Worm (Caenorhabditis elegans) whole organism, L1 larva: ENCODE measurements around the gene abhd-12.

Experiments
- C16A3.4 ChIP-seq: fragments of 150-350 bp; optimal IDR thresholded peaks from 2 replicates; lab custom pipeline; 2014; ENCODE audit warnings: missing biosample characterization, missing genetic modification characterization
- C34B4.2 ChIP-seq: sonication (generic microtip); optimal IDR thresholded peaks from 2 replicates; lab custom pipeline; 2017; ENCODE audit warnings: mild to moderate bottlenecking, missing genetic modification characterization, missing compliant biosample characterization
- F16B12.6 ChIP-seq: fragments of 150-350 bp; optimal IDR thresholded peaks from 2 replicates; lab custom pipeline; 2014; ENCODE audit warnings: missing biosample characterization, missing genetic modification characterization
- Y116A8C.19 ChIP-seq: sonication (generic microtip); optimal IDR thresholded peaks from 2 replicates; lab custom pipeline; 2016; ENCODE audit warnings: missing compliant biosample characterization, missing genetic modification characterization, borderline replicate concordance
- aha-1 ChIP-seq: fragments of 150-350 bp; optimal IDR thresholded peaks from 2 replicates; lab custom pipeline; 2014; ENCODE audit warnings: missing biosample characterization, missing genetic modification characterization
- alr-1 ChIP-seq: fragments of 200-800 bp; sonication (Bioruptor generic); optimal IDR thresholded peaks from 2 replicates; lab custom pipeline; 2018; ENCODE audit warnings: borderline replicate concordance, mild to moderate bottlenecking, missing genetic modification characterization, missing compliant biosample characterization
- aly-2 ChIP-seq: fragments of 150-350 bp; optimal IDR thresholded peaks from 2 replicates; lab custom pipeline; 2014; ENCODE audit warnings: missing biosample characterization, missing genetic modification characterization
- ama-1 ChIP-seq: fragments of 150-350 bp; optimal IDR thresholded peaks from 2 replicates; lab custom pipeline; 2014
- blmp-1 ChIP-seq: fragments of 150-350 bp; optimal IDR thresholded peaks from 2 replicates; lab custom pipeline; 2014; ENCODE audit warnings: missing biosample characterization, missing genetic modification characterization
- ceh-8 ChIP-seq: fragments of 200-800 bp; sonication (Bioruptor generic); optimal IDR thresholded peaks from 2 replicates; lab custom pipeline; 2018; ENCODE audit warnings: mild to moderate bottlenecking, missing genetic modification characterization, moderate library complexity, missing compliant biosample characterization
- ceh-88 ChIP-seq: fragments of 200-800 bp; sonication (Bioruptor generic); IDR thresholded peaks from 2 replicates; pipeline ENCODE4 v1.3.6; 2022; ENCODE audit warnings: missing genetic modification characterization, missing compliant biosample characterization
- ces-1 ChIP-seq: fragments of 150-350 bp; optimal IDR thresholded peaks from 2 replicates; lab custom pipeline; 2014; ENCODE audit warnings: missing biosample characterization, missing genetic modification reagents, missing genetic modification characterization
- dpl-1 ChIP-seq, 3 experiments: fragments of 150-350 bp in 2 of 3; sonication (generic microtip) in 1 of 3; optimal IDR thresholded peaks; 2 replicates each; lab custom pipeline; 2014 to 2017; ENCODE audit warnings: missing biosample characterization in 3 of 3, missing genetic modification characterization in 3 of 3, missing genetic modification reagents in 3 of 3
- efl-1 ChIP-seq, 4 experiments: fragments of 150-350 bp; optimal IDR thresholded peaks in 3 of 4; peaks in 1 of 4; 1 replicate in 1 of 4; 2 replicates in 3 of 4; lab custom pipeline; 2014; ENCODE audit warnings: missing biosample characterization in 2 of 4, missing genetic modification characterization in 2 of 4, missing genetic modification reagents in 2 of 4
- fkh-10 ChIP-seq: sonication (generic microtip); optimal IDR thresholded peaks from 2 replicates; lab custom pipeline; 2017; ENCODE audit warnings: missing biosample characterization, missing genetic modification reagents, missing genetic modification characterization
- fos-1 ChIP-seq: fragments of 150-350 bp; optimal IDR thresholded peaks from 2 replicates; lab custom pipeline; 2014; ENCODE audit warnings: missing biosample characterization, missing genetic modification characterization
- grh-1 ChIP-seq: fragments of 200-800 bp; sonication (Bioruptor generic); IDR thresholded peaks from 2 replicates; pipeline ENCODE4 v1.3.6; 2022; ENCODE audit warnings: missing genetic modification reagents, missing genetic modification characterization, missing compliant biosample characterization
- hlh-17 ChIP-seq: fragments of 200-800 bp; sonication (Bioruptor generic); optimal IDR thresholded peaks from 2 replicates; lab custom pipeline; 2018; ENCODE audit warnings: missing genetic modification characterization, mild to moderate bottlenecking, missing compliant biosample characterization, moderate library complexity, borderline replicate concordance
- hlh-4 ChIP-seq: sonication (generic microtip); optimal IDR thresholded peaks from 2 replicates; lab custom pipeline; 2016; ENCODE audit warnings: mild to moderate bottlenecking, missing genetic modification characterization, missing compliant biosample characterization
- irx-1 ChIP-seq: sonication (generic microtip); optimal IDR thresholded peaks from 2 replicates; lab custom pipeline; 2016; ENCODE audit warnings: missing genetic modification characterization, missing compliant biosample characterization
- jun-1 ChIP-seq: fragments of 150-350 bp; optimal IDR thresholded peaks from 2 replicates; lab custom pipeline; 2014; ENCODE audit warnings: missing biosample characterization, missing genetic modification reagents, missing genetic modification characterization
- lin-13 ChIP-seq: fragments of 150-350 bp; optimal IDR thresholded peaks from 2 replicates; lab custom pipeline; 2014; ENCODE audit warnings: missing biosample characterization, missing genetic modification reagents, missing genetic modification characterization
- lin-14 ChIP-seq: fragments of 200-800 bp; sonication (Bioruptor generic); optimal IDR thresholded peaks from 2 replicates; lab custom pipeline; 2018; ENCODE audit warnings: mild to moderate bottlenecking, missing genetic modification characterization, moderate library complexity, missing compliant biosample characterization
- lin-15B ChIP-seq: fragments of 150-350 bp; sonication (generic microtip); optimal IDR thresholded peaks from 3 replicates; lab custom pipeline; 2014; ENCODE audit warnings: missing biosample characterization, missing genetic modification characterization
- lin-35 ChIP-seq, 2 experiments: fragments of 150-350 bp; optimal IDR thresholded peaks; 2 replicates each; lab custom pipeline; 2014; ENCODE audit warnings: missing biosample characterization in 2 of 2, missing genetic modification characterization in 2 of 2, missing genetic modification reagents in 2 of 2
- lsy-2 ChIP-seq, 2 experiments: fragments of 150-350 bp; optimal IDR thresholded peaks; 2 replicates each; lab custom pipeline; 2014; ENCODE audit warnings: missing biosample characterization in 2 of 2, missing genetic modification characterization in 2 of 2
- mdl-1 ChIP-seq, 2 experiments: fragments of 150-350 bp; optimal IDR thresholded peaks; 2 replicates each; lab custom pipeline; 2014 to 2017; ENCODE audit warnings: missing biosample characterization in 2 of 2, missing genetic modification characterization in 2 of 2, inconsistent platforms in 1 of 2
- mef-2 ChIP-seq: fragments of 150-350 bp; optimal IDR thresholded peaks from 2 replicates; lab custom pipeline; 2014; ENCODE audit warnings: missing biosample characterization, missing genetic modification characterization
- mep-1 ChIP-seq: fragments of 150-350 bp; optimal IDR thresholded peaks from 2 replicates; lab custom pipeline; 2014; ENCODE audit warnings: missing biosample characterization, missing genetic modification characterization
- nhr-20 ChIP-seq: sonication (generic microtip); optimal IDR thresholded peaks from 2 replicates; lab custom pipeline; 2016; ENCODE audit warnings: mild to moderate bottlenecking, missing genetic modification characterization, missing compliant biosample characterization
- nhr-47 ChIP-seq: sonication (generic microtip); optimal IDR thresholded peaks from 2 replicates; lab custom pipeline; 2016; ENCODE audit warnings: mild to moderate bottlenecking, missing genetic modification characterization, moderate library complexity, missing compliant biosample characterization
- nhr-71 ChIP-seq: sonication (generic microtip); optimal IDR thresholded peaks from 2 replicates; lab custom pipeline; 2016; ENCODE audit warnings: mild to moderate bottlenecking, missing genetic modification characterization, moderate library complexity, missing compliant biosample characterization
- nhr-85 ChIP-seq: sonication (generic microtip); peaks from one replicate; lab custom pipeline; 2016; ENCODE audit warnings: missing genetic modification characterization, inconsistent platforms, missing compliant biosample characterization
- nhr-90 ChIP-seq: sonication (generic microtip); optimal IDR thresholded peaks from 2 replicates; lab custom pipeline; 2016; ENCODE audit warnings: mild to moderate bottlenecking, missing genetic modification characterization, missing compliant biosample characterization; ENCODE audit not compliant: poor library complexity
- pag-3 ChIP-seq: sonication (generic microtip); optimal IDR thresholded peaks from 2 replicates; lab custom pipeline; 2017; ENCODE audit warnings: missing genetic modification characterization, mild to moderate bottlenecking, missing compliant biosample characterization, antibody characterized with exemption, borderline replicate concordance; ENCODE audit not compliant: insufficient read depth
- skn-1 ChIP-seq: fragments of 150-350 bp; optimal IDR thresholded peaks from 2 replicates; lab custom pipeline; 2014; ENCODE audit warnings: missing biosample characterization, missing genetic modification characterization
- snu-23 ChIP-seq: sonication (generic microtip); optimal IDR thresholded peaks from 2 replicates; lab custom pipeline; 2016; ENCODE audit warnings: missing genetic modification characterization, missing compliant biosample characterization
- sptf-1 ChIP-seq: fragments of 150-350 bp; optimal IDR thresholded peaks from 2 replicates; lab custom pipeline; 2014; ENCODE audit warnings: missing biosample characterization, missing genetic modification characterization
- tbx-2 ChIP-seq: sonication (generic microtip); optimal IDR thresholded peaks from 2 replicates; lab custom pipeline; 2016; ENCODE audit warnings: missing genetic modification characterization, missing compliant biosample characterization
- tlp-1 ChIP-seq: fragments of 150-350 bp; optimal IDR thresholded peaks from 2 replicates; lab custom pipeline; 2014; ENCODE audit warnings: missing biosample characterization, missing genetic modification characterization
- unc-130 ChIP-seq: fragments of 150-350 bp; optimal IDR thresholded peaks from 2 replicates; lab custom pipeline; 2017; ENCODE audit warnings: missing biosample characterization, missing genetic modification characterization, inconsistent platforms
- unc-30 ChIP-seq: sonication (generic microtip); optimal IDR thresholded peaks from 2 replicates; lab custom pipeline; 2017; ENCODE audit warnings: missing biosample characterization, missing genetic modification characterization
- xbp-1 ChIP-seq: sonication (generic microtip); optimal IDR thresholded peaks from 2 replicates; lab custom pipeline; 2016; ENCODE audit warnings: missing genetic modification characterization, missing compliant biosample characterization
- zip-4 ChIP-seq: fragments of 200-800 bp; sonication (Bioruptor generic); optimal IDR thresholded peaks from 2 replicates; lab custom pipeline; 2018; ENCODE audit warnings: mild to moderate bottlenecking, missing genetic modification characterization, moderate library complexity, missing compliant biosample characterization

abhd-12 gene

DNA sequence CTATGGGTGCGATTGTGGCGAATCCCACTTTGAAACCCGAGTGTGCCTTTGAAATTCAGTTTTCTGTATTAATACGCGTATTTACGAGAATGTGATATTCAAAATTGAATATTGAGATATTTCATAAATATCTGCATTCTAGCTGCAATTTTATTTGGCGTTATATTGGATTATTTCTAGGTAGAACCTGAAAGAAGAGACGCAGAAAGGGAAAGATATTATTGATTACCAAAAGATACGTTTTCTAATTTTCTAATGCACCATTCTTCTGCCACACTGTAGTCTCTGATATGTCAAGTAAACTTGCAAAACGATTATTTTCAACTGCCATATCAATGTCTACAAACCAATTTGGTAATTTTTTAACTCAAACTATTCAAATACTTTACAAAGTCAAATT lies 38.4 kb downstream of the abhd-12 start, which contains the start of gene ech-3:
TSS of gene ech-3 (plus strand) at position 178 of the 400 bp plus-strand sequence.
- TF ChIP-seq lin-35 (GFP tag; optimal IDR thresholded peaks at IDR 0.05; lab: Kevin White, UChicago) (peak in 1 of 2 experiments; percentile 30), nhr-20 (tag; lab: Kevin White, UChicago) (peak; percentile 31), efl-1 (optimal IDR thresholded peaks at IDR 0.05; lab: Kevin White, UChicago) (peak in 1 of 2 experiments; percentile 5), efl-1 (GFP tag; optimal IDR thresholded peaks at IDR 0.05 in 1 of 2; lab: Kevin White, UChicago) (peak in 1 of 2 experiments; percentile 84), blmp-1 (tag; lab: Kevin White, UChicago) (peak; percentile 8), Y116A8C.19 (tag; lab: Kevin White, UChicago) (no peak)

DNA sequence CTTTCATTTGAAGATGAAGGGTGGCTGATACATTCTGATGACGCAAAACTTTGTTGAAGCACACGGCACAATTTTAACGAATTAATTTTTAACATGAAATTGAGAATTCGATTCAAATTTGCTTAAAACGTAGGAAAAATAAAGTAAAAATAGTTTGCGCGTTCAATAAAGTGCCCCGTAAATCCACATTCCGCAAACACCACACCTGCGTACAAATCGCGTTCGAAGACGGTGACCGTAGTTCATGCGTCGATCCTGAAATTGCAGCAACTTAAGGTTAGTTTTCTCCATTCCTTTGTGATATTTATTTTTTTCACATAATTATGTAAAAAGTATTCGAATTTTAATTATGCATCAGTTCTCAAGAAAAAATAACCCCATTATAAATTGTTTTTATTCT lies 41.1 kb downstream of the abhd-12 start, which contains the start of gene F43H9.3:
TSS of gene F43H9.3 (minus strand) at position 189 of the 400 bp plus-strand sequence.
- TF ChIP-seq dpl-1 (GFP tag; optimal IDR thresholded peaks at IDR 0.05; lab: Kevin White, UChicago) (peak in 2 of 3 experiments; percentile 47 to 60), C16A3.4 (tag; lab: Kevin White, UChicago) (peak; percentile 55), hlh-4 (tag; lab: Kevin White, UChicago) (no peak), efl-1 (optimal IDR thresholded peaks at IDR 0.05; lab: Kevin White, UChicago) (peak; percentile 62 to 70), efl-1 (GFP tag; optimal IDR thresholded peaks at IDR 0.05 in 1 of 2; lab: Kevin White, UChicago) (peak; percentile 61 to 79), snu-23 (GFP tag; lab: Kevin White, UChicago) (peak; percentile 19), sptf-1 (no peak), lin-35 (GFP tag; optimal IDR thresholded peaks at IDR 0.05; lab: Kevin White, UChicago) (peak; percentile 29 to 58), F16B12.6 (tag; lab: Kevin White, UChicago) (peak; percentile 80), lsy-2 (tag; optimal IDR thresholded peaks at IDR 0.05; lab: Kevin White, UChicago) (peak; percentile 28 to 95), unc-30 (tag; lab: Kevin White, UChicago) (no peak), mdl-1 (tag; optimal IDR thresholded peaks at IDR 0.05; lab: Kevin White, UChicago) (peak in 1 of 2 experiments; percentile 17), unc-130 (tag; lab: Kevin White, UChicago) (peak; percentile 28)

DNA sequence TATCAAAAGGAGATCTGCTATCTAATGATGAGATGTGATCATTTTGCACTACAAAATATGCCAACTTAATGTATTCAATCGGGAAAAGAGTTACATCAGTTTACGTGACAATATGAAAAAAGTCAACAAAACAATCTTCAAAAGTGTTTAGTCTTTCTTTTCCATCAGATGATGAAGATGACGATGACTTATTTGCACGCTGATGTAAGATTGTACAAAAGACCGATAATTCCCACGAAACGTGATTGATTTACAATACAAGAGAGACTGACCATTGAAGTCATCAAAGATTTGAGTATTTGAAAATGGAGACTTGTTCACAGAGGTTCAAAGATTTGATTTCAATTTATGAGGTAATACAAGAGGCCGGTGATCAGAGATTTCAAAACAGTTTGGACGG lies 41.6 kb downstream of the abhd-12 start:
- no peak for TF ChIP-seq ces-1 (GFP tag; lab: Kevin White, UChicago)
- TF ChIP-seq ama-1 (lab: Kevin White, UChicago), result no peak
- no peak for TF ChIP-seq zip-4 (GFP tag; lab: Kevin White, UChicago)
- no peak for TF ChIP-seq ceh-8 (GFP tag; lab: Kevin White, UChicago)
- TF ChIP-seq lin-13 (GFP tag; lab: Kevin White, UChicago), result no peak
- TF ChIP-seq nhr-20 (tag; lab: Kevin White, UChicago), result peak; percentile 52
- TF ChIP-seq snu-23 (GFP tag; lab: Kevin White, UChicago), result peak; percentile 38
- peak; percentile 49 for TF ChIP-seq nhr-71 (tag; lab: Kevin White, UChicago)
- TF ChIP-seq efl-1 (optimal IDR thresholded peaks at IDR 0.05; lab: Kevin White, UChicago), result no peak
- TF ChIP-seq efl-1 (GFP tag; optimal IDR thresholded peaks at IDR 0.05 in 1 of 2; lab: Kevin White, UChicago), result peak in 1 of 2 experiments; percentile 43
- TF ChIP-seq mep-1, result peak; percentile 23
- peak; percentile 57 for TF ChIP-seq lin-14
- TF ChIP-seq skn-1, result no peak
- TF ChIP-seq hlh-17, result no peak
- peak; percentile 90 for TF ChIP-seq nhr-85

DNA sequence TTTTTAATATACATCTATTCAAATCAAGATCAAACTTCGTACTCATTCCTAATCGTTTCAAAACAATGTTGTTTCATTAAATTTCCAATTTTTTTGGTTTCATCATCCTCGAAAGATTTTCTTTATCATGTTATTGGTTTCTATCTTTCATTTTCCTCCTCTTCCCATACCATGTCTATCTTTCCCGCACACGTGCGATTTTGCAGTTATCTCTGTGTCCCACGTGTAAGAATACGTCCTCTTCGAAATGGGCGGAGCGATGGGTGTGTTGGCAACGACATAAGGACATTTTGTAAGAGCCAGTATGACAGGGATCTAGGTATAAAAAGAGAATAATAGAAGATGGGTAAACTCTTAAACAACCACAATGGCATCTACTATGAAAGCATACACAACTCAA lies 42.7 kb downstream of the abhd-12 start, which contains the start of gene F43H9.4:
TSS of gene F43H9.4 (plus strand) at position 366 of the 400 bp plus-strand sequence.
- TF ChIP-seq pag-3 (tag; lab: Kevin White, UChicago), result peak; percentile 26
- no peak for TF ChIP-seq fos-1 (tag; lab: Kevin White, UChicago)
- peak in 1 of 3 experiments; percentile 9 for TF ChIP-seq dpl-1 (GFP tag; optimal IDR thresholded peaks at IDR 0.05; lab: Kevin White, UChicago)
- peak; percentile 30 for TF ChIP-seq nhr-47 (tag; lab: Kevin White, UChicago)
- TF ChIP-seq unc-130 (tag; lab: Kevin White, UChicago), result peak; percentile 18
- no peak for TF ChIP-seq lin-15B (tag; lab: Kevin White, UChicago)
- TF ChIP-seq nhr-85, result peak; percentile 91
- no peak for TF ChIP-seq tlp-1 (tag; lab: Kevin White, UChicago)
- TF ChIP-seq jun-1 (tag; lab: Kevin White, UChicago), result no peak
- no peak for TF ChIP-seq C34B4.2 (tag; lab: Kevin White, UChicago)
- TF ChIP-seq xbp-1, result peak; percentile 87
- TF ChIP-seq nhr-90 (tag; lab: Kevin White, UChicago), result peak; percentile 48
- no peak for TF ChIP-seq fkh-10
- TF ChIP-seq alr-1, result no peak
- TF ChIP-seq ceh-88 (GFP tag; lab: Robert Waterston, UW), result no peak
- TF ChIP-seq nhr-20 (tag; lab: Kevin White, UChicago), result peak; percentile 82
- peak; percentile 62 for TF ChIP-seq blmp-1 (tag; lab: Kevin White, UChicago)
- no peak for TF ChIP-seq irx-1
- TF ChIP-seq lin-35 (GFP tag; optimal IDR thresholded peaks at IDR 0.05; lab: Kevin White, UChicago), result peak in 1 of 2 experiments; percentile 8
- TF ChIP-seq sptf-1, result no peak
- TF ChIP-seq mef-2 (tag; lab: Kevin White, UChicago), result no peak
- no peak for TF ChIP-seq aly-2
- TF ChIP-seq nhr-71 (tag; lab: Kevin White, UChicago), result peak; percentile 63
- TF ChIP-seq tbx-2, result peak; percentile 20
- TF ChIP-seq grh-1 (GFP tag; lab: Robert Waterston, UW), result peak; percentile 39; the same call in 1 of the 2 replicates
- no peak for TF ChIP-seq aha-1 (tag; lab: Kevin White, UChicago)
